Fruit fly (Drosophila melanogaster) S2 (cell line): ENCODE results near the gene U2af38.

Experiments
- CG8478 ChIP-seq: fragments of >200 bp; optimal IDR thresholded peaks from 2 replicates; lab custom pipeline; 2018
- CTCF ChIP-seq, 2 experiments: fragments of >200 bp; optimal IDR thresholded peaks; 2 replicates each; lab custom pipeline; 2018

DNA sequence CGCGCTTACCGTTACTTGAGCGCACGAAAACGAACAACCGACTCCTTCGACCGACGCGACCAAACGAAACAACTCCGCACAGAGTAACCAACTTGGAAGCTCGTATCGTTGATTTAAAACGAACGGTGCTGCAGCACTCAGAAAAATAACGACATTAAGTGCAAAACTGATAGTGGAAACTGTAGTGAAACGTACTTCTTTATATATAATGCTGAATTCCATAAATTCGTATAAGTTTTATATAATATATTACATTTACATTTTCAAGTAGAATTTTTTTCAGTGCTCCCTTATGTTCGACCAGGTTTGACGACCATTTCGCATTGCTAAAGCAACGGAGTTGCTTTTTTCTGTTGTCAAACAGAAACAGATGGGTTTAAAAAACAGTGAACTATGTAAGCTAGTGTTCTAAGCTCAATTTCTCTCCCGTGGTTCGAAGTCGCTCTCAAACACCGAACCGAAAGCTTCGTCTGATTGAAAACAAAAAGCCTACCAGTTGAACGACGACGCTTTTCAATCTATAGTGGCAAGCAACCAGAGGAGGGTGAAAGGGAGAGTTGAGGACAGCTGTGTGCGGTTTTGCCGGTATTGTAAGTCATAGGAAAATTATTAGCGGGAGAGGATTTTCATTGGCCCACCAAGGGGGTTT lies 26.9 kb downstream of the U2af38 start, which contains the start of gene CG17075:
- TF ChIP-seq CTCF (optimal IDR thresholded peaks at IDR 0.05; lab: Kevin White, UChicago): no peak
- no peak for TF ChIP-seq CG8478 (lab: Kevin White, UChicago)
